Worm (Caenorhabditis elegans) whole organism, early embryonic: ENCODE measurements around the gene col-69.

Experiments used
- B0310.2 ChIP-seq: sonication (generic microtip); optimal IDR thresholded peaks from 2 replicates; lab custom pipeline; 2016; ENCODE audit warnings: mild to moderate bottlenecking, missing genetic modification characterization, missing compliant biosample characterization
- F13C5.2 ChIP-seq: sonication (generic microtip); optimal IDR thresholded peaks from 2 replicates; lab custom pipeline; 2017; ENCODE audit warnings: mild to moderate bottlenecking, missing genetic modification characterization, inconsistent platforms, missing compliant biosample characterization
- ama-1 ChIP-seq: fragments of 150-350 bp; optimal IDR thresholded peaks from 2 replicates; lab custom pipeline; 2014
- ets-7 ChIP-seq: sonication (generic microtip); optimal IDR thresholded peaks from 2 replicates; lab custom pipeline; 2016; ENCODE audit warnings: missing genotype, missing genetic modification characterization, missing compliant biosample characterization
- flt-1 ChIP-seq: fragments of 200-800 bp; sonication (Bioruptor generic); IDR thresholded peaks from 2 replicates; pipeline ENCODE4 v1.3.6; 2022; ENCODE audit warnings: missing genetic modification characterization, missing compliant biosample characterization
- pes-1 ChIP-seq: fragments of 200-800 bp; sonication (Bioruptor generic); IDR thresholded peaks from 2 replicates; pipeline ENCODE4 v1.3.6; 2022; ENCODE audit warnings: missing genetic modification reagents, missing genetic modification characterization, missing compliant biosample characterization
- scrt-1 ChIP-seq: fragments of 200-800 bp; sonication (Bioruptor generic); IDR thresholded peaks from 2 replicates; pipeline ENCODE4 v1.3.6; 2022; ENCODE audit warnings: missing genetic modification characterization, missing compliant biosample characterization
- tbx-37 ChIP-seq: fragments of 200-800 bp; sonication (Bioruptor generic); conservative IDR thresholded peaks from 2 replicates; pipeline ENCODE4 v1.3.6; 2022; ENCODE audit warnings: missing genetic modification reagents, missing genetic modification characterization, missing compliant biosample characterization

DNA sequence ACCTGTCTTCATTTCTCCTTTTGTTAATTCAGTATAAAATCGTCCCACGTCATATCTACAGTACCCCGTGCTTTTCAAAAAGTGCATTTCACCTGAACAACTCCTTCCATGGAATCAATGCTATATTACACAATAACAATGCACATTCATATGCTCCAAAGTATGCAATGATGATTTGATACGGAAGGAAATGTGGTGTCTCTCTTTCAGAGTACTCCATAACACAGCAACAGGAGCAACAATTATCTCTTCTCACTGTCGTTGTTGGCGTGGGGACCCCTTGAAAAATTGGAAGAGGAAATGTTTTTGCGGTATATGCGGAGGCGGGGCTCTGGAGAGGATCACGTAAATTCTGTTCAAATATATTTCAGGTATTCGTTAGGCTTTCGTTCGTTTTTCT lies 48.0 kb downstream of the col-69 start, which contains the start of gene cat-2:
- TF ChIP-seq ama-1 (lab: Kevin White, UChicago) (no peak), scrt-1 (no peak), F13C5.2 (tag; lab: Kevin White, UChicago) (no peak), ets-7 (tag; lab: Kevin White, UChicago) (no peak), flt-1 (GFP tag; lab: Robert Waterston, UW) (no peak), pes-1 (GFP tag; lab: Robert Waterston, UW) (no peak), tbx-37 (GFP tag; lab: Robert Waterston, UW) (no peak), B0310.2 (tag; lab: Kevin White, UChicago) (no peak)
